Comparison of ENCODE assay signal across 1 fruit fly cellular context in the genomic region with DNA sequence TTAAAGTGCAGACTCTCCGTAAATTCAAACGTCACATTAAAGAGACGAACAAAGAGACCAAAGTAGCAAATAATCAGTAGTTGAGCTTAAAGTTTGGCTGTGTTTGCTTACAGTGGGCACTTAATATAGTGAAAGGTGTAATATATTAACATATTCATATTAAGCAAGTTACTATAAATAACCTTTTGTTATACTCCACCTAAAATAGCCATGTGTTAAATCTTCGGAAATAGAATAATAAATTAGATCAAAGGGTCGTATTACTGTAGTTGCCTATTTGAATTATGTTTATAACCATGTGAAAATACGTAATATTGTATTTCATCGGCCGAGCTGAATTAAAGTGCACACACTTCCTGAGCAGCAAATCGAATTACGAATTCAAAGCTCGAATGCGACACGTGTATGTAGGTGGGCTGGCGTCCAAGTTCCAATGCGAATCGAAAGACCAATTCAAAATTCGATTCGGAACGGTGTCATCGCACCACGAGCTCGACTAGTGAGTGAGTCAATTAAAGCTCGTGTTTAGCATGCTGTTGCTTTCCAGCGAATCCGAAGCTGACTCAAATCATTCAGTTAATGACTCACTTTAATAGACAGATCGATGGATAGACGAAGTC.
TF ChIP-seq lines count a peak whose summit lies in the region.

No protein-coding gene starts in this region.

TF ChIP-seq in whole organism, embryonic, 481 proteins besides CTCF, POLR2A, EP300 and RAD21 (continued from another document):
- TF ChIP-seq HmgZ (tag; optimal IDR thresholded peaks at IDR 0.05; lab: Kevin White, UChicago) (no peak), PHDP (tag; optimal IDR thresholded peaks at IDR 0.05; lab: Kevin White, UChicago) (peak; percentile 21), hkb (optimal IDR thresholded peaks at IDR 0.05; lab: Kevin White, UChicago) (no peak), hkb (GFP tag; IDR thresholded peaks at IDR 0.05; lab: Robert Waterston, UW) (peak; percentile 37), ara (GFP tag; IDR thresholded peaks at IDR 0.05; lab: Robert Waterston, UW) (no peak), CG34422 (GFP tag; IDR thresholded peaks at IDR 0.05; lab: Robert Waterston, UW) (0 out of 3 replicates have a peak, but pooled peaks have one; percentile 40), Ptx1 (GFP tag; IDR thresholded peaks at IDR 0.05; lab: Robert Waterston, UW) (peak; percentile 50), CG11695 (GFP tag; IDR thresholded peaks at IDR 0.05; lab: Robert Waterston, UW) (0 out of 3 replicates have a peak, but pooled peaks have one; percentile 19), CG12071 (GFP tag; optimal IDR thresholded peaks at IDR 0.05; lab: Kevin White, UChicago) (no peak), Med (GFP tag; lab: Kevin White, UChicago) (peak; percentile 76), Oli (tag; optimal IDR thresholded peaks at IDR 0.05; lab: Kevin White, UChicago) (peak; percentile 36), ftz-f1 (GFP tag; optimal IDR thresholded peaks at IDR 0.05; lab: Kevin White, UChicago) (no peak), HLH3B (GFP tag; IDR thresholded peaks at IDR 0.05; lab: Robert Waterston, UW) (peak; percentile 35; the same call in 1 of the 2 replicates), tap (tag; optimal IDR thresholded peaks at IDR 0.05; lab: Kevin White, UChicago) (no peak), CG8290 (GFP tag; optimal IDR thresholded peaks at IDR 0.05; lab: Kevin White, UChicago) (no peak), CG8290 (tag; optimal IDR thresholded peaks at IDR 0.05; lab: Kevin White, UChicago) (peak in 1 of 2 experiments; percentile 36), grau (tag; optimal IDR thresholded peaks at IDR 0.05; lab: Kevin White, UChicago) (peak; percentile 74), Xbp1 (GFP tag; optimal IDR thresholded peaks at IDR 0.05; lab: Kevin White, UChicago) (peak; percentile 11), vnd (GFP tag; IDR thresholded peaks at IDR 0.05; lab: Robert Waterston, UW; ENCODE audit: partially characterized antibody) (no peak), gem (tag; optimal IDR thresholded peaks at IDR 0.05; lab: Kevin White, UChicago) (peak; percentile 23), Hr51 (GFP tag; optimal IDR thresholded peaks at IDR 0.05; lab: Kevin White, UChicago) (peak in 1 of 2 experiments; percentile 58), Hsf (GFP tag; optimal IDR thresholded peaks at IDR 0.05; lab: Kevin White, UChicago) (no peak), pan (optimal IDR thresholded peaks at IDR 0.05; lab: Kevin White, UChicago) (no peak), pan (GFP tag; optimal IDR thresholded peaks at IDR 0.05 in 1 of 2, IDR thresholded peaks at IDR 0.05 in 1 of 2) (peak in 1 of 2 experiments; percentile 59), Sox102F (GFP tag; optimal IDR thresholded peaks at IDR 0.05; lab: Kevin White, UChicago) (peak; percentile 60), CG11504 (tag; optimal IDR thresholded peaks at IDR 0.05; lab: Kevin White, UChicago) (peak; percentile 54), fd102C (GFP tag; optimal IDR thresholded peaks at IDR 0.05; lab: Kevin White, UChicago) (no peak), CG13424 (tag; optimal IDR thresholded peaks at IDR 0.05; lab: Kevin White, UChicago) (peak; percentile 31), CG3281 (GFP tag; optimal IDR thresholded peaks at IDR 0.05; lab: Kevin White, UChicago) (peak; percentile 32), CHES-1-like (GFP tag; optimal IDR thresholded peaks at IDR 0.05; lab: Kevin White, UChicago) (no peak), CG12219 (GFP tag; optimal IDR thresholded peaks at IDR 0.05; lab: Kevin White, UChicago) (peak; percentile 7), her (GFP tag; optimal IDR thresholded peaks at IDR 0.05; lab: Kevin White, UChicago) (no peak), CG11247 (GFP tag; IDR thresholded peaks at IDR 0.05; lab: Robert Waterston, UW) (0 out of 2 replicates have a peak, but pooled peaks have one; percentile 5), Rfx (GFP tag; IDR thresholded peaks at IDR 0.05; lab: Robert Waterston, UW) (peak; percentile 50), CG18619 (GFP tag; optimal IDR thresholded peaks at IDR 0.05; lab: Kevin White, UChicago) (no peak), lmd (GFP tag; IDR thresholded peaks at IDR 0.05; lab: Robert Waterston, UW) (peak; percentile 43), prd (optimal IDR thresholded peaks at IDR 0.05; lab: Kevin White, UChicago) (no peak), prd (GFP tag; IDR thresholded peaks at IDR 0.05; lab: Robert Waterston, UW) (peak; percentile 38; the same call in 1 of the 3 replicates), gcm2 (GFP tag; optimal IDR thresholded peaks at IDR 0.05; lab: Kevin White, UChicago) (no peak), ind (GFP tag; optimal IDR thresholded peaks at IDR 0.05; lab: Kevin White, UChicago) (peak; percentile 6), CG33213 (GFP tag; optimal IDR thresholded peaks at IDR 0.05; lab: Kevin White, UChicago) (no peak), slbo (GFP tag; IDR thresholded peaks at IDR 0.05; lab: Robert Waterston, UW) (peak; percentile 38; the same call in 1 of the 2 replicates), row (GFP tag; IDR thresholded peaks at IDR 0.05; lab: Robert Waterston, UW) (peak; percentile 34; the same call in 1 of the 3 replicates), CG7839 (tag; optimal IDR thresholded peaks at IDR 0.05; lab: Kevin White, UChicago) (peak; percentile 50), Optix (GFP tag; IDR thresholded peaks at IDR 0.05; lab: Robert Waterston, UW) (no peak), CG7987 (GFP tag; optimal IDR thresholded peaks at IDR 0.05; lab: Kevin White, UChicago) (no peak), CG18262 (tag; optimal IDR thresholded peaks at IDR 0.05; lab: Kevin White, UChicago) (peak; percentile 3), Mad (GFP tag; optimal IDR thresholded peaks at IDR 0.05; lab: Kevin White, UChicago) (no peak), cwo (GFP tag; optimal IDR thresholded peaks at IDR 0.05; lab: Kevin White, UChicago) (peak; percentile 66), disco-r (GFP tag; optimal IDR thresholded peaks at IDR 0.05; lab: Kevin White, UChicago) (no peak), bsh (GFP tag; optimal IDR thresholded peaks at IDR 0.05; lab: Kevin White, UChicago) (peak in 1 of 2 experiments; percentile 22), CG17359 (tag; optimal IDR thresholded peaks at IDR 0.05; lab: Kevin White, UChicago) (peak; percentile 39), esg (GFP tag; conservative IDR thresholded peaks at IDR 0.05; lab: Robert Waterston, UW) (peak; percentile 27; the same call in 1 of the 2 replicates)
